Fruit fly (Drosophila melanogaster): ENCODE measurements around the gene ClC-c.

Gene ClC-c

dm6 chr3L:16045831-16046336 is 44.4 kb upstream of the ClC-c start:
- no peak for TF ChIP-seq dl (GFP tag; optimal IDR thresholded peaks at IDR 0.05; ENCODE audit: insufficient read depth in 1 of 2, partially characterized antibody in 2 of 2)
- peak; percentile 95 for TF ChIP-seq psq (GFP tag; optimal IDR thresholded peaks at IDR 0.05)
- peak; percentile 97 for TF ChIP-seq OdsH (GFP tag; optimal IDR thresholded peaks at IDR 0.05)
- TF ChIP-seq Mio (GFP tag; optimal IDR thresholded peaks at IDR 0.05), result peak; percentile 82
- no peak for TF ChIP-seq Hr78 (GFP tag; optimal IDR thresholded peaks at IDR 0.05)
- TF ChIP-seq pan (optimal IDR thresholded peaks at IDR 0.05), result no peak
- TF ChIP-seq GATAd (GFP tag; optimal IDR thresholded peaks at IDR 0.05), result peak; percentile 50
- TF ChIP-seq lola (GFP tag; optimal IDR thresholded peaks at IDR 0.05), result no peak
- TF ChIP-seq sage (GFP tag; optimal IDR thresholded peaks at IDR 0.05), result peak; percentile 94
- peak; percentile 97 for TF ChIP-seq fru (GFP tag; optimal IDR thresholded peaks at IDR 0.05)
- peak; percentile 91 for TF ChIP-seq Jra (GFP tag; optimal IDR thresholded peaks at IDR 0.05)
- TF ChIP-seq ey (GFP tag; optimal IDR thresholded peaks at IDR 0.05), result peak; percentile 97
- TF ChIP-seq Hnf4 (GFP tag; optimal IDR thresholded peaks at IDR 0.05), result peak; percentile 95
- peak; percentile 87 for TF ChIP-seq CG9705 (GFP tag; optimal IDR thresholded peaks at IDR 0.05)
- no peak for TF ChIP-seq Abd-B (GFP tag; optimal IDR thresholded peaks at IDR 0.05)
- TF ChIP-seq brk (GFP tag; optimal IDR thresholded peaks at IDR 0.05), result peak; percentile 98
- peak; percentile 98 for TF ChIP-seq rgr (GFP tag; optimal IDR thresholded peaks at IDR 0.05)
- no peak for TF ChIP-seq Dfd (GFP tag; optimal IDR thresholded peaks at IDR 0.05)
- peak; percentile 95 for TF ChIP-seq CG32264 (GFP tag; optimal IDR thresholded peaks at IDR 0.05)
- TF ChIP-seq CrebA (GFP tag; optimal IDR thresholded peaks at IDR 0.05; ENCODE audit: borderline replicate concordance), result peak; percentile 96
- no peak for TF ChIP-seq Myc (optimal IDR thresholded peaks at IDR 0.05)
- TF ChIP-seq br (GFP tag; optimal IDR thresholded peaks at IDR 0.05), result peak; percentile 98
- TF ChIP-seq Vsx2 (GFP tag; optimal IDR thresholded peaks at IDR 0.05; ENCODE audit: partially characterized antibody), result no peak
- peak; percentile 2 for TF ChIP-seq jim (GFP tag; optimal IDR thresholded peaks at IDR 0.05)
- TF ChIP-seq dsf (GFP tag; optimal IDR thresholded peaks at IDR 0.05; ENCODE audit: borderline replicate concordance), result peak; percentile 90
- no peak for TF ChIP-seq N (GFP tag; optimal IDR thresholded peaks at IDR 0.05)
- TF ChIP-seq usp (GFP tag; optimal IDR thresholded peaks at IDR 0.05), result no peak
- TF ChIP-seq dmrt93B (GFP tag; optimal IDR thresholded peaks at IDR 0.05), result peak; percentile 71
- peak; percentile 97 for TF ChIP-seq Sp1 (GFP tag; optimal IDR thresholded peaks at IDR 0.05)
- TF ChIP-seq sv (GFP tag; optimal IDR thresholded peaks at IDR 0.05), result peak; percentile 95
- TF ChIP-seq Dif (GFP tag; optimal IDR thresholded peaks at IDR 0.05; ENCODE audit: partially characterized antibody), result no peak
- TF ChIP-seq foxo (GFP tag; optimal IDR thresholded peaks at IDR 0.05), result peak; percentile 88 to 97
- TF ChIP-seq h (GFP tag; optimal IDR thresholded peaks at IDR 0.05), result peak; percentile 98
- TF ChIP-seq Hr83 (GFP tag; optimal IDR thresholded peaks at IDR 0.05; ENCODE audit: poor library complexity, severe bottlenecking), result peak; percentile 69
- peak; percentile 94 for TF ChIP-seq Rel (GFP tag; optimal IDR thresholded peaks at IDR 0.05)
- TF ChIP-seq Rel (tag; optimal IDR thresholded peaks at IDR 0.05), result peak; percentile 94
- peak; percentile 90 for TF ChIP-seq tai (GFP tag; optimal IDR thresholded peaks at IDR 0.05)
- TF ChIP-seq woc (GFP tag; optimal IDR thresholded peaks at IDR 0.05), result peak; percentile 99
- TF ChIP-seq HLH106 (tag; optimal IDR thresholded peaks at IDR 0.05), result peak; percentile 96

DNA sequence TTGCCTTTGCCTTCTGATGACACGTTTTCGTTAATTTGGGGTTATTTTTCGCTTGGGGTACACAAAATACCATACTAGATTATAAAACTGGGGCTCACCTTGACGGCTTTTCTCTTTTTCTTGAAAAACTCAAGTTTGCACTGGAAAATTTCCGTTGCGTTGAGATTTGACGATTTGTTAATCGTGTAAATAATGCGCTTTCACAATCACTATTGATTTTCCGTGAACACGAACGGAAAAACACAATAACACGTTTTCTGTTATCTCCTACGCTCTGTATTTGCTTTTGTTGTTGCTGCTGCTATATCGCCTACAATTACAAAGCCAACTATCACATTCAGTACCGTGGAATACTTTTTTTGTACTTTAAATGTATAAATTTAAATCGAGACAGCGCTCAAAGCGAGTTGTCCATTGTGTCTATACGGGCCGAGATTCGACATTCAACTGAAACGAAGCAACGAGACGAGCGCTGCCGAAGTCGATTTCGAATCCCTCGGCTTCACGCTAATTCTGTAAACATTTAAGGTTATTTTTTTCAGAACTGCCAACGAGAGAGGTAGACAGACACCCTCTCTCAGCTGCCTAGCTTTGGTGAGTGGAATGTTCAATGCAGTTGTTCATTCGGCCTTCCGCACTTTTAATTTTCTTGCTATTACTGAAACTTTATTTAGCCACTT is 43.7 kb upstream of the ClC-c start:
- TF ChIP-seq N (GFP tag; optimal IDR thresholded peaks at IDR 0.05) (no peak), Hnf4 (GFP tag; optimal IDR thresholded peaks at IDR 0.05) (peak; percentile 43), CG32264 (GFP tag; optimal IDR thresholded peaks at IDR 0.05) (no peak), sv (GFP tag; optimal IDR thresholded peaks at IDR 0.05) (no peak), lola (GFP tag; optimal IDR thresholded peaks at IDR 0.05) (no peak), tai (GFP tag; optimal IDR thresholded peaks at IDR 0.05) (peak; percentile 14), fru (GFP tag; optimal IDR thresholded peaks at IDR 0.05) (no peak), Vsx2 (GFP tag; optimal IDR thresholded peaks at IDR 0.05; ENCODE audit: partially characterized antibody) (peak; percentile 90), Hr83 (GFP tag; optimal IDR thresholded peaks at IDR 0.05; ENCODE audit: poor library complexity, severe bottlenecking) (peak; percentile 50), br (GFP tag; optimal IDR thresholded peaks at IDR 0.05) (peak; percentile 37), rgr (GFP tag; optimal IDR thresholded peaks at IDR 0.05) (peak; percentile 54), Rel (GFP tag; optimal IDR thresholded peaks at IDR 0.05) (no peak), Rel (tag; optimal IDR thresholded peaks at IDR 0.05) (peak; percentile 74), Jra (GFP tag; optimal IDR thresholded peaks at IDR 0.05) (no peak), CrebA (GFP tag; optimal IDR thresholded peaks at IDR 0.05; ENCODE audit: borderline replicate concordance) (peak; percentile 57), dl (GFP tag; optimal IDR thresholded peaks at IDR 0.05; ENCODE audit: insufficient read depth in 1 of 2, partially characterized antibody in 2 of 2) (peak in 1 of 2 experiments; percentile 67), Dif (GFP tag; optimal IDR thresholded peaks at IDR 0.05; ENCODE audit: partially characterized antibody) (peak; percentile 85), foxo (GFP tag; optimal IDR thresholded peaks at IDR 0.05) (peak in 1 of 2 experiments; percentile 5), OdsH (GFP tag; optimal IDR thresholded peaks at IDR 0.05) (peak; percentile 41), brk (GFP tag; optimal IDR thresholded peaks at IDR 0.05) (peak; percentile 60), HLH106 (tag; optimal IDR thresholded peaks at IDR 0.05) (no peak), Sp1 (GFP tag; optimal IDR thresholded peaks at IDR 0.05) (peak; percentile 45), GATAd (GFP tag; optimal IDR thresholded peaks at IDR 0.05) (no peak)
